Worm (Caenorhabditis elegans): ENCODE measurements around the gene F41G4.13.

ce11 chrX:16865675-16866074 is 31.1 kb upstream of the F41G4.13 start:
- TF ChIP-seq pes-1 (GFP tag; IDR thresholded peaks at IDR 0.05): no peak
- no peak for TF ChIP-seq flt-1 (GFP tag; IDR thresholded peaks at IDR 0.05)
- TF ChIP-seq ets-7 (tag; optimal IDR thresholded peaks at IDR 0.05): no peak
- no peak for TF ChIP-seq scrt-1 (GFP tag; IDR thresholded peaks at IDR 0.05)
- no peak for TF ChIP-seq tbx-11 (GFP tag; IDR thresholded peaks at IDR 0.05)
- TF ChIP-seq B0310.2 (tag; optimal IDR thresholded peaks at IDR 0.05): no peak
- no peak for TF ChIP-seq ceh-13 (GFP tag; optimal IDR thresholded peaks at IDR 0.05)
- TF ChIP-seq ama-1 (optimal IDR thresholded peaks at IDR 0.05): no peak
- TF ChIP-seq hmg-4 (GFP tag; optimal IDR thresholded peaks at IDR 0.05): no peak
- TF ChIP-seq sea-1 (GFP tag; conservative IDR thresholded peaks at IDR 0.05): no peak
- no peak for TF ChIP-seq ceh-36 (tag; optimal IDR thresholded peaks at IDR 0.05)
- no peak for TF ChIP-seq F13C5.2 (tag; optimal IDR thresholded peaks at IDR 0.05)

Measured in whole organism, early embryonic.